Worm (Caenorhabditis elegans) whole organism, young adult: Measurements from ENCODE around the gene spat-3.

ENCODE experiments used
- B0261.1 ChIP-seq: sonication (generic microtip); optimal IDR thresholded peaks from 2 replicates; lab custom pipeline; 2016; ENCODE audit warnings: mild to moderate bottlenecking, missing genetic modification characterization, moderate library complexity, missing compliant biosample characterization
- F22D6.2 ChIP-seq: sonication (generic microtip); optimal IDR thresholded peaks from 2 replicates; lab custom pipeline; 2016; ENCODE audit warnings: mild to moderate bottlenecking, missing genetic modification characterization, missing compliant biosample characterization
- F55B11.4 ChIP-seq: sonication (generic microtip); optimal IDR thresholded peaks from 2 replicates; lab custom pipeline; 2016; ENCODE audit warnings: missing compliant biosample characterization, missing genetic modification characterization, borderline replicate concordance; ENCODE audit not compliant: insufficient read depth
- T26A5.8 ChIP-seq: sonication (generic microtip); optimal IDR thresholded peaks from 2 replicates; lab custom pipeline; 2016; ENCODE audit warnings: missing genetic modification characterization, missing compliant biosample characterization
- Y53F4B.3 ChIP-seq: fragments of 200-800 bp; sonication (Bioruptor generic); IDR thresholded peaks from 2 replicates; pipeline ENCODE4 v1.3.6; 2022; ENCODE audit warnings: missing genetic modification reagents, missing genetic modification characterization, missing compliant biosample characterization
- Y53G8AR.9 ChIP-seq: fragments of 200-800 bp; sonication (Bioruptor generic); conservative IDR thresholded peaks from 2 replicates; pipeline ENCODE4 v1.3.6; 2022; ENCODE audit warnings: missing genetic modification reagents, missing genetic modification characterization, missing compliant biosample characterization
- Y56A3A.18 ChIP-seq: fragments of 200-800 bp; sonication (Bioruptor generic); IDR thresholded peaks from 2 replicates; pipeline ENCODE4 v1.3.6; 2022; ENCODE audit warnings: missing genetic modification reagents, missing genetic modification characterization, missing compliant biosample characterization
- Y67H2A.10 ChIP-seq: fragments of 200-800 bp; sonication (Bioruptor generic); conservative IDR thresholded peaks from 2 replicates; pipeline ENCODE4 v1.3.6; 2022; ENCODE audit warnings: missing genetic modification reagents, missing genetic modification characterization, missing compliant biosample characterization
- akir-1 ChIP-seq: fragments of 200-800 bp; sonication (Bioruptor generic); optimal IDR thresholded peaks from 2 replicates; lab custom pipeline; 2018; ENCODE audit warnings: mild to moderate bottlenecking, missing genetic modification characterization, moderate library complexity, missing compliant biosample characterization
- atf-7 ChIP-seq: sonication (generic microtip); optimal IDR thresholded peaks from 2 replicates; lab custom pipeline; 2017; ENCODE audit warnings: mild to moderate bottlenecking, missing genetic modification characterization, missing compliant biosample characterization
- ccch-3 ChIP-seq: fragments of 200-800 bp; sonication (Bioruptor generic); optimal IDR thresholded peaks from 2 replicates; lab custom pipeline; 2018; ENCODE audit warnings: mild to moderate bottlenecking, missing genetic modification characterization, missing compliant biosample characterization
- ceh-100 ChIP-seq: fragments of 200-800 bp; sonication (Bioruptor generic); IDR thresholded peaks from 2 replicates; pipeline ENCODE4 v1.3.6; 2022; ENCODE audit warnings: missing genetic modification reagents, missing genetic modification characterization, missing compliant biosample characterization
- ceh-27 ChIP-seq: fragments of 200-800 bp; sonication (Bioruptor generic); optimal IDR thresholded peaks from 2 replicates; lab custom pipeline; 2018; ENCODE audit warnings: mild to moderate bottlenecking, missing genetic modification characterization, moderate library complexity, missing compliant biosample characterization
- ceh-58 ChIP-seq: fragments of 200-800 bp; sonication (Bioruptor generic); IDR thresholded peaks from 2 replicates; pipeline ENCODE4 v1.3.6; 2022; ENCODE audit warnings: missing genetic modification characterization, missing compliant biosample characterization
- ceh-79 ChIP-seq: sonication (generic microtip); optimal IDR thresholded peaks from 2 replicates; lab custom pipeline; 2017; ENCODE audit warnings: mild to moderate bottlenecking, missing genetic modification characterization, missing compliant biosample characterization
- dox-1 ChIP-seq: fragments of 200-800 bp; sonication (Bioruptor generic); IDR thresholded peaks from 2 replicates; pipeline ENCODE4 v1.3.6; 2022; ENCODE audit warnings: missing genetic modification reagents, missing genetic modification characterization, missing compliant biosample characterization
- egrh-3 ChIP-seq: fragments of 200-800 bp; sonication (Bioruptor generic); IDR thresholded peaks from 2 replicates; pipeline ENCODE4 v1.3.6; 2022; ENCODE audit warnings: missing genetic modification reagents, missing genetic modification characterization, missing compliant biosample characterization
- gei-17 ChIP-seq: fragments of 200-800 bp; sonication (Bioruptor generic); optimal IDR thresholded peaks from 2 replicates; lab custom pipeline; 2018; ENCODE audit warnings: mild to moderate bottlenecking, missing genetic modification characterization, missing compliant biosample characterization
- hrde-1 ChIP-seq: sonication (generic microtip); optimal IDR thresholded peaks from 2 replicates; lab custom pipeline; 2016; ENCODE audit warnings: missing genetic modification characterization, mild to moderate bottlenecking, missing compliant biosample characterization, moderate library complexity, missing genotype, missing genetic modification reagents, borderline replicate concordance
- let-526 ChIP-seq: fragments of 200-800 bp; sonication (Bioruptor generic); IDR thresholded peaks from 2 replicates; pipeline ENCODE4 v1.3.6; 2022; ENCODE audit warnings: missing genetic modification reagents, missing genetic modification characterization, missing compliant biosample characterization
- let-607 ChIP-seq, 2 experiments: fragments of 200-800 bp in 1 of 2; sonication (Bioruptor generic) in 1 of 2; sonication (generic microtip) in 1 of 2; optimal IDR thresholded peaks; 2 replicates each; lab custom pipeline; 2016 to 2018; ENCODE audit warnings: mild to moderate bottlenecking in 2 of 2, missing compliant biosample characterization in 2 of 2, missing genetic modification characterization in 2 of 2, moderate library complexity in 2 of 2, missing genotype in 1 of 2
- lsy-27 ChIP-seq: sonication (generic microtip); optimal IDR thresholded peaks from 2 replicates; lab custom pipeline; 2017; ENCODE audit warnings: missing genetic modification characterization, mild to moderate bottlenecking, missing compliant biosample characterization, antibody characterized with exemption, missing genotype, borderline replicate concordance; ENCODE audit not compliant: insufficient read depth
- mel-28 ChIP-seq: sonication (generic microtip); optimal IDR thresholded peaks from 2 replicates; lab custom pipeline; 2016; ENCODE audit warnings: borderline replicate concordance, mild to moderate bottlenecking, missing genetic modification characterization, missing compliant biosample characterization
- mes-4 ChIP-seq: sonication (generic microtip); optimal IDR thresholded peaks from 2 replicates; lab custom pipeline; 2016; ENCODE audit warnings: missing genotype, missing genetic modification characterization, missing compliant biosample characterization
- nhr-120 ChIP-seq: fragments of 200-800 bp; sonication (Bioruptor generic); IDR thresholded peaks from 2 replicates; pipeline ENCODE4 v1.3.6; 2022; ENCODE audit warnings: missing genetic modification characterization, missing compliant biosample characterization
- pbrm-1 ChIP-seq: fragments of 200-800 bp; sonication (Bioruptor generic); IDR thresholded peaks from 2 replicates; pipeline ENCODE4 v1.3.6; 2022; ENCODE audit warnings: missing genetic modification reagents, missing genetic modification characterization, missing compliant biosample characterization
- snpc-1.3 ChIP-seq: sonication (generic microtip); optimal IDR thresholded peaks from 2 replicates; lab custom pipeline; 2017; ENCODE audit warnings: missing genetic modification characterization, mild to moderate bottlenecking, missing compliant biosample characterization, antibody characterized with exemption, moderate library complexity, missing genotype, missing genetic modification reagents; ENCODE audit not compliant: insufficient read depth
- sptf-2 ChIP-seq: fragments of 200-800 bp; sonication (Bioruptor generic); optimal IDR thresholded peaks from 2 replicates; lab custom pipeline; 2018; ENCODE audit warnings: mild to moderate bottlenecking, missing genetic modification characterization, missing compliant biosample characterization
- tlf-1 ChIP-seq: fragments of 200-800 bp; sonication (Bioruptor generic); optimal IDR thresholded peaks from 2 replicates; lab custom pipeline; 2018; ENCODE audit warnings: mild to moderate bottlenecking, missing genetic modification characterization, missing compliant biosample characterization
- xnd-1 ChIP-seq: sonication (generic microtip); optimal IDR thresholded peaks from 2 replicates; lab custom pipeline; 2016; ENCODE audit warnings: missing genotype, missing genetic modification reagents, missing genetic modification characterization, missing compliant biosample characterization
- ztf-22 ChIP-seq: fragments of 200-800 bp; sonication (Bioruptor generic); optimal IDR thresholded peaks from 2 replicates; lab custom pipeline; 2018; ENCODE audit warnings: mild to moderate bottlenecking, missing genetic modification characterization, moderate library complexity, missing compliant biosample characterization
- ztf-25 ChIP-seq: fragments of 200-800 bp; sonication (Bioruptor generic); IDR thresholded peaks from 2 replicates; pipeline ENCODE4 v1.3.6; 2022; ENCODE audit warnings: missing genetic modification reagents, missing genetic modification characterization, missing compliant biosample characterization
- ztf-28 ChIP-seq: fragments of 200-800 bp; sonication (Bioruptor generic); IDR thresholded peaks from 2 replicates; pipeline ENCODE4 v1.3.6; 2022; ENCODE audit warnings: missing genetic modification reagents, missing genetic modification characterization, missing compliant biosample characterization
- ztf-3 ChIP-seq: fragments of 200-800 bp; sonication (Bioruptor generic); optimal IDR thresholded peaks from 2 replicates; lab custom pipeline; 2018; ENCODE audit warnings: mild to moderate bottlenecking, missing genetic modification characterization, missing compliant biosample characterization

The spat-3 gene

DNA sequence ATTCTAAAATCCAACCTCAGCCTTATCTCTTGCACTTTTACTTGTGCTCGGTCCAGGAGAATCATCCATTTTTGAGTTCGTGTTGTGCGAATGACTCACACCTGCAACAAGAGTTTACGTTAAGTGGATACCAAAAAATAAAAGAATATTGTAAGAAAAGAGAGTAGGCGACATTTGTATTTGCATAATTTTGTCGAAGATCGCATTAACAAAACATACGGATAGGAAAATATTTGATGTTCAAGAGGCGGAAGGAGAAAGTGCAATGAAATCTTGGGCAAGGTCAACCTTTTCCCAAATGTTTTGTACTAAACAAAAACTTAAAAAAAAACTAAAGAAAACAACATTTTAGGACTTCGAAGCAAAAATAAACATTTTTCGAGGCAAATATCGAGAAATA, at the start of gene spat-3:
TSS of gene spat-3 (minus strand) at position 101 of the 400 bp plus-strand sequence.
- TF ChIP-seq ztf-22: no peak
- TF ChIP-seq xnd-1 (tag; lab: Kevin White, UChicago): no peak
- no peak for TF ChIP-seq T26A5.8 (tag; lab: Kevin White, UChicago)
- TF ChIP-seq mes-4 (tag; lab: Kevin White, UChicago): no peak
- no peak for TF ChIP-seq lsy-27 (tag; lab: Kevin White, UChicago)
- no peak for TF ChIP-seq ztf-28 (GFP tag; lab: Robert Waterston, UW)
- no peak for TF ChIP-seq let-526 (GFP tag; lab: Robert Waterston, UW)
- TF ChIP-seq tlf-1 (GFP tag; lab: Kevin White, UChicago): no peak
- TF ChIP-seq F22D6.2 (tag; lab: Kevin White, UChicago): no peak
- TF ChIP-seq pbrm-1 (GFP tag; lab: Robert Waterston, UW): no peak
- no peak for TF ChIP-seq B0261.1 (tag; lab: Kevin White, UChicago)
- TF ChIP-seq snpc-1.3 (tag; lab: Kevin White, UChicago): no peak
- TF ChIP-seq dox-1 (GFP tag; lab: Robert Waterston, UW): no peak
- no peak for TF ChIP-seq Y53F4B.3 (GFP tag; lab: Robert Waterston, UW)
- TF ChIP-seq hrde-1 (tag; lab: Kevin White, UChicago): no peak
- no peak for TF ChIP-seq Y56A3A.18

DNA sequence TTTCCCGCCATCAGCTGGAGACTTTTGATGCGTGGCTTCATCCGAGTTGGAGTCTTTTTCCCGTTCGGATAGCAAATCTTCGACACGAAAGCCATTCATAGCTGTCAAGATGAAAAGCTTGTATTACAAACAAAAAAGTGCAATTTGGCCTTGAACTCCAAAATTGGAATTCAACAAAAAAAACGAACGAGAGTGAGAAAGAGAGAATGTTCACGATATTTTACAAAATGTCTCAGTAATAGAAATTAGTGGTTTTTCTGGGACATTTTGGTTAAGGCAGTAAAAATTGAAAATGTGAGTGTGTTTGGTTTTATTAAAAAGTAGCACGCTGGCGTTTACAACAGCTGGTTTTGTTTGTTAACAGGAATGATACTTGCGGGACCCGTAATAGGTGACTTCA, 48.3 kb upstream of the spat-3 start, which contains the start of gene ceh-1:
TSS of gene ceh-1 (minus strand) at position 101 of the 400 bp plus-strand sequence.
- TF ChIP-seq gei-17 (GFP tag; lab: Kevin White, UChicago) (no peak), xnd-1 (tag; lab: Kevin White, UChicago) (no peak), Y53F4B.3 (GFP tag; lab: Robert Waterston, UW) (no peak), lsy-27 (tag; lab: Kevin White, UChicago) (no peak), egrh-3 (GFP tag; lab: Robert Waterston, UW) (no peak), ceh-79 (tag; lab: Kevin White, UChicago) (no peak), atf-7 (tag; lab: Kevin White, UChicago) (no peak), ztf-3 (GFP tag; lab: Kevin White, UChicago) (no peak), ztf-22 (no peak), ceh-100 (no peak), F55B11.4 (tag; lab: Kevin White, UChicago) (no peak), Y67H2A.10 (GFP tag; lab: Robert Waterston, UW) (no peak), mel-28 (tag; lab: Kevin White, UChicago) (no peak), Y53G8AR.9 (GFP tag; lab: Robert Waterston, UW) (no peak), sptf-2 (GFP tag; lab: Kevin White, UChicago) (no peak), nhr-120 (GFP tag; lab: Robert Waterston, UW) (no peak), let-607 (tag; optimal IDR thresholded peaks at IDR 0.05; lab: Kevin White, UChicago) (no peak), ceh-27 (no peak), akir-1 (GFP tag; lab: Kevin White, UChicago) (no peak)

DNA sequence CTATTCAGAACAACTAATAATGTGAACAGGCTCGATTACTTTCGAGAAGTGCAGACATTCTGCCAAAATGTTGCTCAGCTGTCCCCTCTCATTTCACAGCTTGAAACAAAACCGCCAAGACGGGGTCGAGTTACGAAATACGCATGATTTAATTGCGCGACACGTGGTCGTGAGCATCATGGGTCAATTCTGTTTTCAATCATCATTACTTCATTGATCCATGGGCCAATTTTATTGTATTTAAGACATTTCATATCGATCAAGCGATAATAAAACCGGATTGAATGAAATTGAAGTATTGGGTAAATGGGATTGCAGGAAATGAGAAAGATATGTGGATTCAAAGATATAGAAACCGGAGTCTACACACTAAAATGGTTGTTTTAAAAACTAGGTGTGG, 47.2 kb upstream of the spat-3 start:
- TF ChIP-seq ccch-3 (GFP tag; lab: Kevin White, UChicago): no peak
- TF ChIP-seq ceh-58: no peak
- TF ChIP-seq ztf-25: no peak
